Worm (Caenorhabditis elegans) whole organism, L2 larva: ENCODE results near the gene rpy-1.

Source experiments
- ZK546.5 ChIP-seq: sonication (generic microtip); optimal IDR thresholded peaks from 2 replicates; lab custom pipeline; 2017; ENCODE audit warnings: missing biosample characterization, missing genetic modification characterization
- ama-1 ChIP-seq: fragments of 150-350 bp; optimal IDR thresholded peaks from 2 replicates; lab custom pipeline; 2018; ENCODE audit warnings: inconsistent platforms
- elt-1 ChIP-seq: fragments of 150-350 bp; optimal IDR thresholded peaks from 2 replicates; lab custom pipeline; 2014; ENCODE audit warnings: missing biosample characterization, missing genetic modification characterization
- nhr-11 ChIP-seq: fragments of 150-350 bp; optimal IDR thresholded peaks from 2 replicates; lab custom pipeline; 2014; ENCODE audit warnings: missing biosample characterization, missing genetic modification characterization
- nhr-21 ChIP-seq: fragments of 150-350 bp; optimal IDR thresholded peaks from 2 replicates; lab custom pipeline; 2014; ENCODE audit warnings: missing biosample characterization, missing genetic modification characterization
- nhr-23 ChIP-seq: fragments of 150-350 bp; optimal IDR thresholded peaks from 2 replicates; lab custom pipeline; 2014; ENCODE audit warnings: missing biosample characterization, missing genetic modification reagents, missing genetic modification characterization
- unc-55 ChIP-seq: fragments of 150-350 bp; sonication (generic microtip); optimal IDR thresholded peaks from 3 replicates; lab custom pipeline; 2014; ENCODE audit warnings: missing biosample characterization, missing genetic modification reagents, missing genetic modification characterization
- ztf-4 ChIP-seq: fragments of 150-350 bp; optimal IDR thresholded peaks from 2 replicates; lab custom pipeline; 2014; ENCODE audit warnings: missing biosample characterization, missing genetic modification characterization

- TF ChIP-seq nhr-21 (tag; lab: Kevin White, UChicago): no peak
- TF ChIP-seq ztf-4 (tag; lab: Kevin White, UChicago): no peak
- no peak for TF ChIP-seq ZK546.5 (tag; lab: Kevin White, UChicago)
- TF ChIP-seq unc-55 (GFP tag; lab: Kevin White, UChicago): no peak
- no peak for TF ChIP-seq nhr-11 (tag; lab: Kevin White, UChicago)
- TF ChIP-seq elt-1: no peak
- no peak for TF ChIP-seq ama-1 (lab: Kevin White, UChicago)
- no peak for TF ChIP-seq nhr-23 (tag; lab: Kevin White, UChicago)
These were observed 28.3 kb upstream of the rpy-1 start, which contains the start of gene T14B4.9 for ce11 chrII:6733718-6734117.
